Fruit fly (Drosophila melanogaster) whole organism, embryonic: Measurements from ENCODE around the gene CG7512.

ENCODE experiments used
- ATbp ChIP-seq: fragments of 200-800 bp; sonication (Bioruptor generic); optimal IDR thresholded peaks from 2 replicates; lab custom pipeline; 2017; ENCODE audit warnings: missing biosample characterization, mild to moderate bottlenecking, missing genetic modification characterization, missing genetic modification reagents
- Atf3 ChIP-seq: fragments of 200-800 bp; sonication (Bioruptor generic); optimal IDR thresholded peaks from 3 replicates; lab custom pipeline; 2016; ENCODE audit warnings: missing biosample characterization, missing genetic modification characterization
- BtbVII ChIP-seq: fragments of 200-800 bp; sonication (Bioruptor generic); optimal IDR thresholded peaks from 3 replicates; lab custom pipeline; 2017; ENCODE audit warnings: missing biosample characterization, mild to moderate bottlenecking, missing genetic modification characterization
- CG1024 ChIP-seq: fragments of 200-800 bp; sonication (Bioruptor generic); IDR thresholded peaks from 2 replicates; pipeline ENCODE4 v1.3.6; 2022; ENCODE audit warnings: missing biosample characterization, missing genetic modification characterization
- CG10267 ChIP-seq: fragments of 200-800 bp; sonication (Bioruptor generic); optimal IDR thresholded peaks from 2 replicates; lab custom pipeline; 2018; ENCODE audit warnings: missing biosample characterization, mild to moderate bottlenecking, missing genetic modification characterization, moderate library complexity
- CG11504 ChIP-seq: fragments of 200-800 bp; sonication (Bioruptor generic); optimal IDR thresholded peaks from 3 replicates; lab custom pipeline; 2019; ENCODE audit warnings: missing biosample characterization, mild to moderate bottlenecking, missing genetic modification characterization, moderate library complexity
- CG1233 ChIP-seq: fragments of 200-800 bp; sonication (Bioruptor generic); optimal IDR thresholded peaks from 4 replicates; lab custom pipeline; 2018; ENCODE audit warnings: missing biosample characterization, mild to moderate bottlenecking, missing genetic modification characterization
- CG13123 ChIP-seq: fragments of 200-800 bp; sonication (Bioruptor generic); optimal IDR thresholded peaks from 2 replicates; lab custom pipeline; 2016; ENCODE audit warnings: missing biosample characterization, missing genetic modification characterization
- CG14667 ChIP-seq: fragments of 200-800 bp; sonication (Bioruptor generic); IDR thresholded peaks from 2 replicates; pipeline ENCODE4 v1.3.6; 2022; ENCODE audit warnings: missing biosample characterization, missing genetic modification characterization
- CG18262 ChIP-seq: fragments of 200-800 bp; optimal IDR thresholded peaks from 3 replicates; lab custom pipeline; 2019; ENCODE audit warnings: missing biosample characterization, mild to moderate bottlenecking, missing genetic modification characterization, moderate library complexity
- CG3726 ChIP-seq: fragments of 200-800 bp; sonication (Bioruptor generic); IDR thresholded peaks from 3 replicates; pipeline ENCODE4, ENCODE4 v1.3.6; 2022; ENCODE audit warnings: missing biosample characterization, missing genetic modification characterization
- CG3995 ChIP-seq: fragments of 200-800 bp; sonication (Bioruptor generic); optimal IDR thresholded peaks from 3 replicates; lab custom pipeline; 2016; ENCODE audit warnings: missing biosample characterization, missing genetic modification characterization
- CG4424 ChIP-seq: fragments of 200-800 bp; sonication (Bioruptor generic); optimal IDR thresholded peaks from 3 replicates; lab custom pipeline; 2016; ENCODE audit warnings: missing biosample characterization, missing genetic modification characterization
- CG6683 ChIP-seq: fragments of 200-800 bp; sonication (Bioruptor generic); optimal IDR thresholded peaks from 2 replicates; lab custom pipeline; 2017; ENCODE audit warnings: missing biosample characterization, mild to moderate bottlenecking, missing genetic modification characterization, missing genetic modification reagents
- CG8281 ChIP-seq: fragments of 200-800 bp; sonication (Bioruptor generic); optimal IDR thresholded peaks from 2 replicates; lab custom pipeline; 2018; ENCODE audit warnings: missing biosample characterization, mild to moderate bottlenecking, missing genetic modification characterization, moderate library complexity
- CG8388 ChIP-seq: fragments of 200-800 bp; sonication (Bioruptor generic); optimal IDR thresholded peaks from 2 replicates; lab custom pipeline; 2019; ENCODE audit warnings: missing biosample characterization, mild to moderate bottlenecking, missing genetic modification characterization, moderate library complexity
- CG8924 ChIP-seq: fragments of 200-800 bp; optimal IDR thresholded peaks from 3 replicates; lab custom pipeline; 2019; ENCODE audit warnings: missing biosample characterization, mild to moderate bottlenecking, missing genetic modification characterization, moderate library complexity
- CG8944 ChIP-seq: fragments of 200-800 bp; sonication (Bioruptor generic); optimal IDR thresholded peaks from 3 replicates; lab custom pipeline; 2016; ENCODE audit warnings: missing biosample characterization, missing genetic modification characterization
- CrebB ChIP-seq: fragments of 200-800 bp; sonication (Bioruptor generic); optimal IDR thresholded peaks from 3 replicates; lab custom pipeline; 2018; ENCODE audit warnings: missing biosample characterization, mild to moderate bottlenecking, missing genetic modification characterization
- D19A ChIP-seq: fragments of 200-800 bp; optimal IDR thresholded peaks from 3 replicates; lab custom pipeline; 2019; ENCODE audit warnings: missing biosample characterization, mild to moderate bottlenecking, missing genetic modification characterization, moderate library complexity
- Dp ChIP-seq: fragments of 200-800 bp; sonication (Bioruptor generic); optimal IDR thresholded peaks from 2 replicates; lab custom pipeline; 2018; ENCODE audit warnings: missing biosample characterization, mild to moderate bottlenecking, missing genetic modification characterization, moderate library complexity
- ERR ChIP-seq: fragments of 200-800 bp; sonication (Bioruptor generic); optimal IDR thresholded peaks from 2 replicates; lab custom pipeline; 2016; ENCODE audit warnings: missing biosample characterization, missing genetic modification characterization
- Eip74EF ChIP-seq, 2 experiments: fragments of 200-800 bp in 1 of 2; fragments of >200 bp in 1 of 2; sonication (Bioruptor generic) in 1 of 2; optimal IDR thresholded peaks; 2 replicates each; lab custom pipeline; 2017 to 2019; ENCODE audit warnings: missing biosample characterization in 2 of 2, missing genetic modification characterization in 2 of 2, mild to moderate bottlenecking in 1 of 2, moderate library complexity in 1 of 2
- H15 ChIP-seq: fragments of 200-800 bp; sonication (Bioruptor generic); IDR thresholded peaks from 3 replicates; pipeline ENCODE4 v1.3.6; 2022; ENCODE audit warnings: missing biosample characterization, missing genetic modification characterization
- MBD-R2 ChIP-seq: fragments of 200-800 bp; sonication (Bioruptor generic); IDR thresholded peaks from 2 replicates; pipeline ENCODE4 v1.3.6; 2022; ENCODE audit warnings: missing biosample characterization, missing genetic modification characterization
- Myb ChIP-seq: fragments of 200-800 bp; sonication (Bioruptor generic); optimal IDR thresholded peaks from 2 replicates; lab custom pipeline; 2016; ENCODE audit warnings: missing biosample characterization, missing genetic modification characterization
- Rfx ChIP-seq: fragments of 200-800 bp; sonication (Bioruptor generic); IDR thresholded peaks from 2 replicates; pipeline ENCODE4 v1.3.6; 2022; ENCODE audit warnings: missing biosample characterization, missing genetic modification characterization
- Tbp ChIP-seq: fragments of >200 bp; optimal IDR thresholded peaks from 2 replicates; lab custom pipeline; 2018; ENCODE audit warnings: missing biosample characterization, missing genetic modification characterization
- ara ChIP-seq: fragments of 200-800 bp; sonication (Bioruptor generic); IDR thresholded peaks from 2 replicates; pipeline ENCODE4 v1.3.6; 2022; ENCODE audit warnings: missing biosample characterization, missing genetic modification characterization
- bbx ChIP-seq: fragments of 200-800 bp; sonication (Bioruptor generic); IDR thresholded peaks from 2 replicates; pipeline ENCODE4 v1.3.6; 2022; ENCODE audit warnings: missing biosample characterization, missing genetic modification characterization; ENCODE audit not compliant: partially characterized antibody
- bowl ChIP-seq: fragments of 200-800 bp; sonication (Bioruptor generic); IDR thresholded peaks from 2 replicates; pipeline ENCODE4 v1.3.6; 2022; ENCODE audit warnings: missing biosample characterization, missing genetic modification characterization
- cad ChIP-seq: fragments of >200 bp; optimal IDR thresholded peaks from 2 replicates; lab custom pipeline; 2017; ENCODE audit warnings: missing biosample characterization, missing genetic modification characterization
- crp ChIP-seq, 2 experiments: fragments of 200-800 bp; sonication (Bioruptor generic); optimal IDR thresholded peaks; 2 replicates in 1 of 2; 3 replicates in 1 of 2; lab custom pipeline; 2017; ENCODE audit warnings: missing biosample characterization in 2 of 2, missing genetic modification characterization in 2 of 2, mild to moderate bottlenecking in 1 of 2, moderate library complexity in 1 of 2
- dan ChIP-seq: fragments of 200-800 bp; sonication (Bioruptor generic); IDR thresholded peaks from 2 replicates; pipeline ENCODE4 v1.3.6; 2022; ENCODE audit warnings: missing biosample characterization, missing genetic modification characterization
- dmrt11E ChIP-seq: fragments of 200-800 bp; sonication (Bioruptor generic); optimal IDR thresholded peaks from 3 replicates; lab custom pipeline; 2018; ENCODE audit warnings: missing biosample characterization, mild to moderate bottlenecking, missing genetic modification characterization, moderate library complexity
- h ChIP-seq: fragments of >200 bp; optimal IDR thresholded peaks from 2 replicates; lab custom pipeline; 2017
- insv ChIP-seq, 2 experiments: fragments of 200-800 bp; sonication (Bioruptor generic); optimal IDR thresholded peaks; 3 replicates each; lab custom pipeline; 2016 to 2018; ENCODE audit warnings: missing biosample characterization in 2 of 2, missing genetic modification characterization in 2 of 2
- ken ChIP-seq: fragments of 200-800 bp; sonication (Bioruptor generic); IDR thresholded peaks from 3 replicates; pipeline ENCODE4 v1.3.6; 2022; ENCODE audit warnings: missing biosample characterization, missing genetic modification characterization
- lbe ChIP-seq: fragments of 200-800 bp; sonication (Bioruptor generic); optimal IDR thresholded peaks from 2 replicates; lab custom pipeline; 2016; ENCODE audit warnings: missing biosample characterization, mild to moderate bottlenecking, missing genetic modification characterization
- lilli ChIP-seq: fragments of 200-800 bp; sonication (Bioruptor generic); optimal IDR thresholded peaks from 3 replicates; lab custom pipeline; 2016; ENCODE audit warnings: missing biosample characterization, missing genetic modification characterization
- nau ChIP-seq: fragments of 200-800 bp; sonication (Bioruptor generic); optimal IDR thresholded peaks from 3 replicates; lab custom pipeline; 2017; ENCODE audit warnings: missing biosample characterization, mild to moderate bottlenecking, missing genetic modification characterization, missing genetic modification reagents
- nerfin-1 ChIP-seq: fragments of 200-800 bp; sonication (Bioruptor generic); optimal IDR thresholded peaks from 3 replicates; lab custom pipeline; 2019; ENCODE audit warnings: missing biosample characterization, mild to moderate bottlenecking, missing genetic modification characterization, moderate library complexity
- nmo ChIP-seq: fragments of 200-800 bp; sonication (Bioruptor generic); optimal IDR thresholded peaks from 2 replicates; lab custom pipeline; 2018; ENCODE audit warnings: missing biosample characterization, mild to moderate bottlenecking, missing genetic modification characterization, moderate library complexity
- otp ChIP-seq: fragments of 200-800 bp; sonication (Bioruptor generic); IDR thresholded peaks from 3 replicates; pipeline ENCODE4, ENCODE4 v1.3.6; 2022; ENCODE audit warnings: missing biosample characterization, missing genetic modification characterization
- psq ChIP-seq: fragments of 200-800 bp; sonication (Bioruptor generic); optimal IDR thresholded peaks from 2 replicates; lab custom pipeline; 2017; ENCODE audit warnings: missing biosample characterization, missing genetic modification characterization
- repo ChIP-seq: fragments of 200-800 bp; sonication (Bioruptor generic); optimal IDR thresholded peaks from 2 replicates; lab custom pipeline; 2016; ENCODE audit warnings: missing biosample characterization, missing genetic modification characterization
- ro ChIP-seq: fragments of 200-800 bp; sonication (Bioruptor generic); IDR thresholded peaks from 2 replicates; pipeline ENCODE4 v1.3.6; 2022; ENCODE audit warnings: missing biosample characterization, missing genetic modification characterization
- seq ChIP-seq: fragments of 200-800 bp; sonication (Bioruptor generic); IDR thresholded peaks from 2 replicates; pipeline ENCODE4 v1.3.6; 2022; ENCODE audit warnings: missing biosample characterization, missing genetic modification characterization
- sug ChIP-seq: fragments of 200-800 bp; optimal IDR thresholded peaks from 2 replicates; lab custom pipeline; 2019; ENCODE audit warnings: missing biosample characterization, mild to moderate bottlenecking, missing genetic modification characterization, moderate library complexity
- tap ChIP-seq: fragments of 200-800 bp; optimal IDR thresholded peaks from 3 replicates; lab custom pipeline; 2019; ENCODE audit warnings: missing biosample characterization, mild to moderate bottlenecking, missing genetic modification characterization, moderate library complexity

The CG7512 gene

DNA sequence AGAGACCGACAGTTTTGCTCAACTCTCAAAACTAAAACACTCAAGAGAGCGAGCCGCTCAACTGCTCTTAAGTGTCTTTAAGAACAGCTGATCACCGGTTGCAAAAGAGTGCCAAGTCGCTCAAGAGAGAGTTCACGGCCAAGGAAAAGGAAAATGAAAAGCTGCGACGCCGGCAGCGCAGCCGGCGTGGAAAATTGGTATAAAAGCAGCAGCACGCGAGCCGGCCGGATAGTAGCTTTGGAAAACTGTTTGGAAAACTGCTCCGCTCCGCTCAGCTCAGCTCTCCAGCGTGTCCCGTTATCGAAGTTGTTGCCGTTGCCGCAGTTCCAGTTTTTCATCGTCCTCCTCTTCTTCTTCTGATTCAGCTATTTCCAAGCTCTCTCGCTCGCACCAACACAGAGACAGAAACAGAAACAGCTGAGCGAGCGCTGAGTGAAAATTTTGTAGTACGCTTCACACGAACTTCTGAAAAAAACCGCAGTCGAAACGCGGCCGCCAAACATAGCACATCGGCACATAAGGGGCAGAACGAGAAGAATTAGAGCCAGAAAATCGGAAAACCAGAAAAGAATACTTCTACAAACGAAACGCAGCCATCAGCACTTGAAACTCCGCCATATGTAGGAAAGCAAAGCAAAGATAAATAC is 26.1 kb upstream of the CG7512 start, which contains the start of gene chrb (continued):
- TF ChIP-seq CG11504 (tag; lab: Kevin White, UChicago) (peak; percentile 60), repo (peak; percentile 71), ERR (GFP tag; lab: Kevin White, UChicago) (no peak), seq (GFP tag; lab: Robert Waterston, UW) (peak; percentile 22; the same call in 1 of the 2 replicates), CG18262 (tag; lab: Kevin White, UChicago) (peak; percentile 46), nau (GFP tag; lab: Kevin White, UChicago) (peak; percentile 42), lilli (GFP tag; lab: Kevin White, UChicago) (peak; percentile 69), CG3995 (GFP tag; lab: Kevin White, UChicago) (no peak), insv (GFP tag; optimal IDR thresholded peaks at IDR 0.05; lab: Kevin White, UChicago) (peak in 1 of 2 experiments; percentile 39), sug (tag; lab: Kevin White, UChicago) (peak; percentile 37), bbx (GFP tag; lab: Robert Waterston, UW) (peak; percentile 80), cad (GFP tag; lab: Kevin White, UChicago) (peak; percentile 41), Myb (GFP tag; lab: Kevin White, UChicago) (peak; percentile 21), bowl (GFP tag; lab: Robert Waterston, UW) (no peak), ro (GFP tag; lab: Robert Waterston, UW) (no peak), tap (tag; lab: Kevin White, UChicago) (no peak), CG8388 (peak; percentile 27), CG4424 (GFP tag; lab: Kevin White, UChicago) (peak; percentile 29), otp (GFP tag; lab: Robert Waterston, UW) (peak; percentile 76; the same call in 2 of the 3 replicates), CG1024 (0 out of 2 replicates have a peak, but pooled peaks have one; percentile 30), Eip74EF (GFP tag; optimal IDR thresholded peaks at IDR 0.05; lab: Kevin White, UChicago) (peak in 1 of 2 experiments; percentile 52), nmo (GFP tag; lab: Kevin White, UChicago) (peak; percentile 28), ara (peak; percentile 63; the same call in 1 of the 2 replicates), CrebB (tag; lab: Kevin White, UChicago) (peak; percentile 73), crp (GFP tag; optimal IDR thresholded peaks at IDR 0.05; lab: Kevin White, UChicago) (peak; percentile 47 to 85), H15 (GFP tag; lab: Robert Waterston, UW) (0 out of 3 replicates have a peak, but pooled peaks have one; percentile 17), Rfx (GFP tag; lab: Robert Waterston, UW) (peak; percentile 39; the same call in 1 of the 2 replicates), CG8281 (tag; lab: Kevin White, UChicago) (no peak), lbe (GFP tag; lab: Kevin White, UChicago) (no peak), Dp (GFP tag; lab: Kevin White, UChicago) (no peak), D19A (tag; lab: Kevin White, UChicago) (peak; percentile 55), ATbp (peak; percentile 56), CG10267 (tag; lab: Kevin White, UChicago) (peak; percentile 30), CG3726 (0 out of 3 replicates have a peak, but pooled peaks have one; percentile 30), Tbp (GFP tag; lab: Kevin White, UChicago) (peak; percentile 29), CG14667 (no peak), ken (GFP tag; lab: Robert Waterston, UW) (peak; percentile 71; the same call in 2 of the 3 replicates), CG13123 (no peak), h (lab: Kevin White, UChicago) (no peak), BtbVII (GFP tag; lab: Kevin White, UChicago) (peak; percentile 83), MBD-R2 (no peak), CG1233 (GFP tag; lab: Kevin White, UChicago) (peak; percentile 25), psq (GFP tag; lab: Kevin White, UChicago) (peak; percentile 77), CG6683 (GFP tag; lab: Kevin White, UChicago) (no peak), dmrt11E (tag; lab: Kevin White, UChicago) (no peak), dan (GFP tag; lab: Robert Waterston, UW) (no peak), CG8924 (tag; lab: Kevin White, UChicago) (peak; percentile 71), nerfin-1 (tag; lab: Kevin White, UChicago) (peak; percentile 58), CG8944 (GFP tag; lab: Kevin White, UChicago) (peak; percentile 29), Atf3 (GFP tag; lab: Kevin White, UChicago) (no peak)
